Fruit fly (Drosophila melanogaster): ENCODE results near the gene Sry-delta.

Sry-delta gene

DNA sequence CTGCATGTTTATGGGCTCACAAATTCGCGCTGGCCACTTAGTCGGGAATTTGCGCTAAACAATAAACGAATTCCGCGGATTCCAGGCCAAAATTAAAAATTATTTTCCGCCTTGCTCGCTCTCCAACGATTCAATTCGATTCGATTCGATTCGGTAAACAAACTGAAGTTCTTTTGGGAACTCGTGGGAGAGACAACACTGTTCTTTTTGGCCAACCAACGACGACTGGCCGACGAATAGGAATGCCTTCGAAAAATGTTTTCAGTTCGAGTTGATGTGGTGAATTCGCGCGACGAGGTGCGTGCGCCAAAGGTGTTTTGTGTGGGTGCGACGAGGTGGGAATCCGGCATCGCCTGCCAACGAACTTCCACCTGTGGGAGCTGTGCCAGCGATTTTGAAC, 8.8 kb downstream of the Sry-delta start, which contains the start of gene CG15528 (continued):
- TF ChIP-seq E2f2 (GFP tag; IDR thresholded peaks at IDR 0.05) (no peak), Ets65A (GFP tag) (peak; percentile 70), CG14965 (GFP tag; optimal IDR thresholded peaks at IDR 0.05; ENCODE audit: borderline replicate concordance) (no peak), Tbp (GFP tag; optimal IDR thresholded peaks at IDR 0.05) (no peak), toy (GFP tag; IDR thresholded peaks at IDR 0.05) (no peak), mirr (GFP tag; optimal IDR thresholded peaks at IDR 0.05) (no peak), Bteb2 (GFP tag; optimal IDR thresholded peaks at IDR 0.05) (no peak), CG17612 (GFP tag; IDR thresholded peaks at IDR 0.05) (no peak), slou (GFP tag; optimal IDR thresholded peaks at IDR 0.05) (no peak), CG17568 (GFP tag; optimal IDR thresholded peaks at IDR 0.05) (no peak), chinmo (GFP tag; IDR thresholded peaks at IDR 0.05; ENCODE audit: partially characterized antibody) (0 out of 4 replicates have a peak, but pooled peaks have one; percentile 41), slp2 (GFP tag; optimal IDR thresholded peaks at IDR 0.05) (no peak), hth (optimal IDR thresholded peaks at IDR 0.05) (no peak), CG12769 (tag; optimal IDR thresholded peaks at IDR 0.05) (peak; percentile 43)

DNA sequence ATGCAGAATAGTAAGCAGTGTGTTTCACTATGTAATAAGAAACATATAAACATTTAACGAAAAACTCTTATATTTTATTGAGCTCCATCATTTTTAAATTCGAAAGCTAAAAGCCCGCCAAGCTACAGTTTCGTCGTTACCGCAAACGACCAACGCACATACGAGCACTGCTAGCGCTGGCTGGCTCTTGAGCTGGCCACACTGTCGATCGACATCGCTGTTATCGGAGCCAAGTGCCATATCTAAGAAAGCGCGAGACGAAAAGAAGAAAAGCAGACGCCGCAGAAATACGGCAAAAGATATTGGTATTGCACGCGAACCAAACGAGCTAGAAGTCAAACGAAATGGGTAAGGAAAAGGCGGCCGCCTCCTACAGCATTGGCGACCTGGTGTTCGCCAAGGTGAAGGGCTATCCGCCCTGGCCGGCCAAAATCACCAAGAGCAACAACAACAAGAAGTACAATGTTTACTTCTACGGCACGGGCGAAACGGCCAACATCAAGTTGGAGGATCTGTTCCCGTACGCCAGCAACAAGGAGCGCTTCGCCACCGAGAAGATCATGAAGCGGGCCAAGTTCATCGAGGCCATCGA, 9.4 kb downstream of the Sry-delta start, which contains the start of gene Jasper:
Jasper (plus strand) TSS at position 60 of the 592 bp plus-strand sequence.
- TF ChIP-seq Stat92E (GFP tag; optimal IDR thresholded peaks at IDR 0.05) (peak in 1 of 3 experiments; percentile 21), CG6272 (GFP tag; IDR thresholded peaks at IDR 0.05) (0 out of 2 replicates have a peak, but pooled peaks have one; percentile 18), Myb (GFP tag; optimal IDR thresholded peaks at IDR 0.05) (peak; percentile 87), H2.0 (GFP tag; IDR thresholded peaks at IDR 0.05) (no peak), CG8290 (GFP tag; optimal IDR thresholded peaks at IDR 0.05) (no peak), CG8290 (tag; optimal IDR thresholded peaks at IDR 0.05) (peak in 1 of 2 experiments; percentile 55), CG18619 (GFP tag; optimal IDR thresholded peaks at IDR 0.05) (no peak), gro (GFP tag; optimal IDR thresholded peaks at IDR 0.05) (peak; percentile 39), CG4820 (GFP tag; optimal IDR thresholded peaks at IDR 0.05) (no peak), crc (GFP tag; optimal IDR thresholded peaks at IDR 0.05) (no peak), bbx (GFP tag; IDR thresholded peaks at IDR 0.05; ENCODE audit: partially characterized antibody) (peak; percentile 52; the same call in 1 of the 2 replicates), Sry-β (GFP tag; optimal IDR thresholded peaks at IDR 0.05) (peak; percentile 62), Hr3 (GFP tag; optimal IDR thresholded peaks at IDR 0.05) (no peak), chif (GFP tag; optimal IDR thresholded peaks at IDR 0.05) (peak in 1 of 2 experiments; percentile 24), CG30020 (tag; optimal IDR thresholded peaks at IDR 0.05) (peak; percentile 21), Mad (GFP tag; optimal IDR thresholded peaks at IDR 0.05) (peak; percentile 39), grau (tag; optimal IDR thresholded peaks at IDR 0.05) (peak; percentile 16), lab (GFP tag; optimal IDR thresholded peaks at IDR 0.05) (peak; percentile 4), YL-1 (GFP tag; optimal IDR thresholded peaks at IDR 0.05) (peak; percentile 71), CG2199 (GFP tag; IDR thresholded peaks at IDR 0.05) (no peak), Pdp1 (GFP tag; optimal IDR thresholded peaks at IDR 0.05) (peak in 1 of 2 experiments; percentile 86), HmgZ (tag; optimal IDR thresholded peaks at IDR 0.05) (peak; percentile 90), oc (tag; optimal IDR thresholded peaks at IDR 0.05) (no peak), lilli (GFP tag; optimal IDR thresholded peaks at IDR 0.05) (peak; percentile 53), nerfin-1 (tag; optimal IDR thresholded peaks at IDR 0.05) (peak; percentile 29), knrl (GFP tag; IDR thresholded peaks at IDR 0.05; ENCODE audit: partially characterized antibody) (peak; percentile 48; the same call in 2 of the 3 replicates), wor (GFP tag; IDR thresholded peaks at IDR 0.05) (no peak), Sry-δ (GFP tag; optimal IDR thresholded peaks at IDR 0.05) (peak; percentile 100), Lhr (GFP tag; optimal IDR thresholded peaks at IDR 0.05) (peak; percentile 49), Dll (GFP tag; IDR thresholded peaks at IDR 0.05; ENCODE audit: partially characterized antibody) (peak; percentile 58), Dref (GFP tag; IDR thresholded peaks at IDR 0.05) (peak; percentile 95), NK7.1 (GFP tag; optimal IDR thresholded peaks at IDR 0.05) (peak; percentile 24), p53 (GFP tag; optimal IDR thresholded peaks at IDR 0.05) (peak; percentile 27), dpn (GFP tag; optimal IDR thresholded peaks at IDR 0.05) (peak in 1 of 2 experiments; percentile 40), CG7987 (GFP tag; optimal IDR thresholded peaks at IDR 0.05) (no peak), sug (tag; optimal IDR thresholded peaks at IDR 0.05) (peak; percentile 51)
